Fruit fly (Drosophila melanogaster): ENCODE data around the gene dpp.

DNA sequence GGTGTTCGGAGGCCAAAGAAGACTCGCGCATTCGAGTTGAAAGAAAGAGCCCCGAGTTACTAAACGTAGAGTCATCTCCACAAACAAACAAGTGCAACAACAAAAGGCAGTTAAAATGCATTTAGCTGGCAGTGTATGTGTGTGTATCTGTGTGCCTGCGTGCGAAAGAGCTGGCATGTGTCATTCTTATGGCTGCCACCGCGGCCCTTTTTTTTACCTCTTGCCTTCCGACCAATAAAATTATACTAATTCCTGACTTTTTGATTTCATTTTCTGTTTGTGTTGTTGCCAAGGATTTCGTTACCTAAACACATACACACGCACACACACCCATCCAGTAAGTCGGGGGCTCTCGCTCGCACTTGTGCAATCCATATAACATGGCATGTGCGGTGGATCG, 21.5 kb downstream of the dpp start:
- TF ChIP-seq CTCF (optimal IDR thresholded peaks at IDR 0.05) (no peak), CG8478 (optimal IDR thresholded peaks at IDR 0.05) (no peak)

Measured in S2 (cell line).